Worm (Caenorhabditis elegans) whole organism, early embryonic: ENCODE results near the gene cutl-27.

Experiments
- ama-1 ChIP-seq: fragments of 150-350 bp; optimal IDR thresholded peaks from 2 replicates; lab custom pipeline; 2014
- ets-7 ChIP-seq: sonication (generic microtip); optimal IDR thresholded peaks from 2 replicates; lab custom pipeline; 2016; ENCODE audit warnings: missing genotype, missing genetic modification characterization, missing compliant biosample characterization
- flt-1 ChIP-seq: fragments of 200-800 bp; sonication (Bioruptor generic); IDR thresholded peaks from 2 replicates; pipeline ENCODE4 v1.3.6; 2022; ENCODE audit warnings: missing genetic modification characterization, missing compliant biosample characterization
- sea-1 ChIP-seq: fragments of 200-800 bp; sonication (Bioruptor generic); conservative IDR thresholded peaks from 2 replicates; pipeline ENCODE4 v1.3.6; 2022; ENCODE audit warnings: missing genetic modification characterization, missing compliant biosample characterization
- tbx-37 ChIP-seq: fragments of 200-800 bp; sonication (Bioruptor generic); conservative IDR thresholded peaks from 2 replicates; pipeline ENCODE4 v1.3.6; 2022; ENCODE audit warnings: missing genetic modification reagents, missing genetic modification characterization, missing compliant biosample characterization

DNA sequence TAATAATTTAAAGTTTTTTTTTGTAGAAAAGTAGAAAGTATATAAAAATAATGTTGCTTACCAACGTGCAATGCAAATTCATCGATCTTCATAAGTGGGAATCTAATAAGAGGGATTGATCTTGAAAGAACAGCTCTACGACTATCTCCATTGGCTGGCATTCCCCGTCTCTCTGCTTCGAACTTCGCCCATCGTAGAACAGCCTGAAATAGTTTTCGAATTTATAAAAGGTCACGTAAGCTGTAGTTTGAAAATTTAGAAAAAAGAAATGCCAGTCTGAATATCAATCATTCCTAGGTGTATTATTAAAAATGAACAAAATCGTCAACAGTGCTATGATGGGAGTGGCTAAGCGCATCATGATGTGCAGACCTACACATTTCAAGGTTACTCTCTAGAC lies 26.5 kb upstream of the cutl-27 start, which contains the start of gene F38H4.5:
- TF ChIP-seq ama-1 (lab: Kevin White, UChicago) (no peak), flt-1 (no peak), ets-7 (tag; lab: Kevin White, UChicago) (no peak), sea-1 (GFP tag; lab: Robert Waterston, UW) (no peak), tbx-37 (no peak)
